Worm (Caenorhabditis elegans) whole organism, L3 larva: ENCODE data around the gene mrpl-21.

Experiments
- R02D3.7 ChIP-seq: fragments of 150-350 bp; optimal IDR thresholded peaks from 2 replicates; lab custom pipeline; 2014; ENCODE audit warnings: missing biosample characterization, missing genetic modification characterization
- ZK546.5 ChIP-seq: sonication (generic microtip); optimal IDR thresholded peaks from 2 replicates; lab custom pipeline; 2017; ENCODE audit warnings: missing biosample characterization, missing genetic modification characterization
- ama-1 ChIP-seq: fragments of 150-350 bp; optimal IDR thresholded peaks from 2 replicates; lab custom pipeline; 2018
- ceh-28 ChIP-seq: fragments of 150-350 bp; optimal IDR thresholded peaks from 2 replicates; lab custom pipeline; 2014; ENCODE audit warnings: missing biosample characterization, missing genetic modification reagents, missing genetic modification characterization
- ceh-82 ChIP-seq: fragments of 150-350 bp; optimal IDR thresholded peaks from 2 replicates; lab custom pipeline; 2014; ENCODE audit warnings: missing biosample characterization, missing genetic modification characterization
- egl-27 ChIP-seq: sonication (generic microtip); optimal IDR thresholded peaks from 4 replicates; lab custom pipeline; 2017; ENCODE audit warnings: missing biosample characterization, missing genetic modification reagents, missing genetic modification characterization
- egl-5 ChIP-seq: fragments of 150-350 bp; optimal IDR thresholded peaks from 2 replicates; lab custom pipeline; 2017; ENCODE audit warnings: missing biosample characterization, missing genetic modification reagents, missing genetic modification characterization, inconsistent platforms
- elt-1 ChIP-seq: fragments of 150-350 bp; optimal IDR thresholded peaks from 2 replicates; lab custom pipeline; 2014; ENCODE audit warnings: missing biosample characterization, missing genetic modification characterization
- elt-2 ChIP-seq: sonication (generic microtip); optimal IDR thresholded peaks from 2 replicates; lab custom pipeline; 2016; ENCODE audit warnings: missing genetic modification reagents, mild to moderate bottlenecking, missing genetic modification characterization, missing compliant biosample characterization
- elt-3 ChIP-seq, 3 experiments: fragments of 150-350 bp in 1 of 3; sonication (generic microtip) in 2 of 3; optimal IDR thresholded peaks; 2 replicates in 2 of 3; 4 replicates in 1 of 3; lab custom pipeline; 2014 to 2017; ENCODE audit warnings: missing biosample characterization in 3 of 3, missing genetic modification characterization in 3 of 3
- eor-1 ChIP-seq, 2 experiments: fragments of 150-350 bp; optimal IDR thresholded peaks; 2 replicates each; lab custom pipeline; 2014 to 2018; ENCODE audit warnings: missing biosample characterization in 2 of 2, missing genetic modification characterization in 2 of 2
- fkh-10 ChIP-seq: sonication (generic microtip); optimal IDR thresholded peaks from 2 replicates; lab custom pipeline; 2017; ENCODE audit warnings: missing biosample characterization, missing genetic modification reagents, missing genetic modification characterization
- fkh-2 ChIP-seq: fragments of 150-350 bp; optimal IDR thresholded peaks from 2 replicates; lab custom pipeline; 2014; ENCODE audit warnings: missing biosample characterization, missing genetic modification reagents, missing genetic modification characterization
- fos-1 ChIP-seq: fragments of 150-350 bp; optimal IDR thresholded peaks from 2 replicates; lab custom pipeline; 2014; ENCODE audit warnings: missing biosample characterization, missing genetic modification characterization
- hmg-11 ChIP-seq: sonication (generic microtip); optimal IDR thresholded peaks from 2 replicates; lab custom pipeline; 2016; ENCODE audit warnings: missing genetic modification characterization, missing compliant biosample characterization
- jun-1 ChIP-seq: fragments of 150-350 bp; optimal IDR thresholded peaks from 2 replicates; lab custom pipeline; 2014; ENCODE audit warnings: missing biosample characterization, missing genetic modification reagents, missing genetic modification characterization
- lin-15B ChIP-seq: fragments of 150-350 bp; optimal IDR thresholded peaks from 2 replicates; lab custom pipeline; 2014; ENCODE audit warnings: missing biosample characterization, missing genetic modification characterization
- lin-39 ChIP-seq: fragments of 150-350 bp; optimal IDR thresholded peaks from 2 replicates; lab custom pipeline; 2018; ENCODE audit warnings: missing biosample characterization, missing genetic modification reagents, missing genetic modification characterization
- lsy-12 ChIP-seq: sonication (generic microtip); optimal IDR thresholded peaks from 2 replicates; lab custom pipeline; 2016; ENCODE audit warnings: mild to moderate bottlenecking, missing genetic modification characterization, missing compliant biosample characterization
- mdl-1 ChIP-seq: fragments of 150-350 bp; optimal IDR thresholded peaks from 2 replicates; lab custom pipeline; 2014; ENCODE audit warnings: missing biosample characterization, missing genetic modification characterization
- nfya-1 ChIP-seq: sonication (generic microtip); optimal IDR thresholded peaks from 2 replicates; lab custom pipeline; 2017; ENCODE audit warnings: missing genetic modification characterization, mild to moderate bottlenecking, missing compliant biosample characterization, antibody characterized with exemption, moderate library complexity; ENCODE audit not compliant: insufficient read depth
- nhr-11 ChIP-seq: fragments of 150-350 bp; optimal IDR thresholded peaks from 2 replicates; lab custom pipeline; 2014; ENCODE audit warnings: missing biosample characterization, missing genetic modification characterization
- nhr-12 ChIP-seq: fragments of 150-350 bp; optimal IDR thresholded peaks from 2 replicates; lab custom pipeline; 2014; ENCODE audit warnings: missing biosample characterization, missing genetic modification characterization
- nhr-23 ChIP-seq: fragments of 150-350 bp; optimal IDR thresholded peaks from 2 replicates; lab custom pipeline; 2014; ENCODE audit warnings: missing biosample characterization, missing genetic modification reagents, missing genetic modification characterization
- nhr-237 ChIP-seq: fragments of 150-350 bp; optimal IDR thresholded peaks from 2 replicates; lab custom pipeline; 2014; ENCODE audit warnings: missing biosample characterization, missing genetic modification characterization
- nhr-25 ChIP-seq: sonication (generic microtip); optimal IDR thresholded peaks from 2 replicates; lab custom pipeline; 2017; ENCODE audit warnings: missing biosample characterization, missing genetic modification characterization
- nhr-28 ChIP-seq: fragments of 150-350 bp; optimal IDR thresholded peaks from 2 replicates; lab custom pipeline; 2014; ENCODE audit warnings: missing biosample characterization, missing genetic modification characterization
- nhr-43 ChIP-seq: sonication (generic microtip); optimal IDR thresholded peaks from 2 replicates; lab custom pipeline; 2016; ENCODE audit warnings: mild to moderate bottlenecking, missing genetic modification characterization, missing compliant biosample characterization; ENCODE audit not compliant: poor library complexity, severe bottlenecking
- nhr-67 ChIP-seq: fragments of 150-350 bp; optimal IDR thresholded peaks from 2 replicates; lab custom pipeline; 2014; ENCODE audit warnings: missing biosample characterization, missing genetic modification characterization
- nhr-77 ChIP-seq: fragments of 150-350 bp; optimal IDR thresholded peaks from 2 replicates; lab custom pipeline; 2014; ENCODE audit warnings: missing biosample characterization, missing genetic modification characterization
- pha-4 ChIP-seq: fragments of 150-350 bp; optimal IDR thresholded peaks from 2 replicates; lab custom pipeline; 2014; ENCODE audit warnings: missing biosample characterization, missing genetic modification reagents, missing genetic modification characterization
- pqm-1 ChIP-seq: fragments of 150-350 bp; optimal IDR thresholded peaks from 2 replicates; lab custom pipeline; 2017; ENCODE audit warnings: missing biosample characterization, missing genetic modification characterization, inconsistent platforms
- sea-2 ChIP-seq: fragments of 150-350 bp; sonication (generic microtip); optimal IDR thresholded peaks from 4 replicates; lab custom pipeline; 2014; ENCODE audit warnings: missing biosample characterization, missing genetic modification reagents, missing genetic modification characterization
- skn-1 ChIP-seq: fragments of 150-350 bp; optimal IDR thresholded peaks from 2 replicates; lab custom pipeline; 2014; ENCODE audit warnings: missing biosample characterization, missing genetic modification characterization
- snpc-4 ChIP-seq: fragments of 150-350 bp; optimal IDR thresholded peaks from 2 replicates; lab custom pipeline; 2014; ENCODE audit warnings: missing biosample characterization, missing genetic modification characterization
- tbx-2 ChIP-seq: sonication (generic microtip); optimal IDR thresholded peaks from 2 replicates; lab custom pipeline; 2016; ENCODE audit warnings: mild to moderate bottlenecking, missing genetic modification characterization, missing compliant biosample characterization
- unc-39 ChIP-seq: sonication (generic microtip); optimal IDR thresholded peaks from 4 replicates; lab custom pipeline; 2017; ENCODE audit warnings: missing biosample characterization, missing genetic modification characterization
- unc-62 ChIP-seq: fragments of 150-350 bp; sonication (generic microtip); optimal IDR thresholded peaks from 4 replicates; lab custom pipeline; 2014; ENCODE audit warnings: missing biosample characterization, missing genetic modification reagents, missing genetic modification characterization
- ztf-11 ChIP-seq: fragments of 150-350 bp; optimal IDR thresholded peaks from 2 replicates; lab custom pipeline; 2014; ENCODE audit warnings: missing biosample characterization, missing genetic modification characterization

The mrpl-21 gene

DNA sequence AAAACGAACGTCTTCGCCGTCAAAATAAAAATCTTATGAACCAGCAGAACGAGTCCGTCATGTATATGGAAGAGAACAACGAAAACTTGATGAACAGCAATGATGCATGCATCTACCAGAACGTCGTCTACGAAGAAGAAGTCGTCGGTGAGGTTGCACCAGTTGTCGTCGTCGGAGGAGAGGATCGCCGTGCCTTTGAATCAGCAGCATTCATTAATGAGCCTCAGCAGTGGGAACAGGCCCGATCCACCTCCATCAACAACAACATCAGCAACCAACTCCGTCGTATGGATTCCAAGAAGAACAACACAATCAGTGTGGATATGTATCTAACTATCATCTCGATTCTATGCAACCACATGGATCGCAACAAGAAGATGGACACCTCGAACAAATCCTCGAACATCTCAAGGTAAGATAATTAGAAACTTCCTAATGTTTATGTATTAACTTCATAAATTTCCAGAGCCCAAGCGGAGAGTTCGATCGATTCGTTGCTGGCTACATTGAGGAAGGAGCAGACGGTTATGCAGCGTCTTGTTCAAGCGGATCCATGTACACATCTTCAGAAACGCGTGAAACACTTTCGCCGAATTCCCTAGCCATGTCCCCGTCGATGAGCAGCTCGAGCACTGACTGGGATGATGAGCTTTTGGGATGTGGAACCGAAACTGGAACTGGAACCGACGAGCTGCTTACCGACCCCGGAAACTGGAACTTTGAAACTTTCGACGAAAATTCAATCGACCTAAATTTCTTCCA is 48.8 kb downstream of the mrpl-21 start:
- TF ChIP-seq skn-1 (tag; lab: Kevin White, UChicago) (no peak), ZK546.5 (tag; lab: Kevin White, UChicago) (no peak), hmg-11 (no peak), ceh-82 (tag; lab: Kevin White, UChicago) (no peak), nhr-12 (tag; lab: Kevin White, UChicago) (no peak), lin-15B (tag; lab: Kevin White, UChicago) (no peak), fkh-10 (GFP tag; lab: Kevin White, UChicago) (no peak), pqm-1 (tag; lab: Kevin White, UChicago) (no peak), tbx-2 (tag; lab: Kevin White, UChicago) (no peak), nhr-23 (peak; percentile 1), ama-1 (lab: Kevin White, UChicago) (peak; percentile 52), nhr-77 (tag; lab: Kevin White, UChicago) (no peak)

DNA sequence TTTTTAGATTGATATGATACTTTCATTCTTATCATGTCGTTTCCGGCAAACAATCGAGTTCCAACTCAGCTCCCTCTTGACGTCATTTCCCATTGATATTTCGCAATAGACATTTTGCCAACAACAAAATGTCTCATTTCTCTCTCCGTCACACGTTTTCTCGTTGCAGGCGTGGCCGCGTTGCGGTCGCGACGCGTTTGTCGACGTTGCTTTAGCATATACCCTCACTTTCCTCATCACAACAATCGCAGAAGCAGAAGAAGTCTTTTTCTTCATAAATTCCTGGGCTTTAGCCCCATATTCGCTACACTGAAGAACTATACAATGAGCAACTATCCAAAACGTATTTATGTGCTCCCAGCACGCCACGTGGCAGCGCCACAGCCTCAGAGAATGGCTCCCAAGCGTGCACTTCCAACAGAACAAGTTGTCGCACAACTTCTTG is 49.7 kb downstream of the mrpl-21 start, which contains the start of gene xbp-1:
Gene xbp-1, plus strand, starts transcription at position 151 of the 445 bp plus-strand sequence.
- TF ChIP-seq nhr-25 (tag; lab: Kevin White, UChicago) (peak; percentile 94), elt-2 (tag; lab: Kevin White, UChicago) (peak; percentile 98), snpc-4 (peak; percentile 76), pha-4 (tag; lab: Kevin White, UChicago) (peak; percentile 95), jun-1 (tag; lab: Kevin White, UChicago) (peak; percentile 96), nhr-23 (peak; percentile 89), nhr-12 (tag; lab: Kevin White, UChicago) (no peak), mdl-1 (peak; percentile 55), pqm-1 (tag; lab: Kevin White, UChicago) (peak; percentile 97), nhr-43 (tag; lab: Kevin White, UChicago) (peak; percentile 39), eor-1 (tag; optimal IDR thresholded peaks at IDR 0.05; lab: Kevin White, UChicago) (no peak), ceh-82 (tag; lab: Kevin White, UChicago) (peak; percentile 45), nfya-1 (tag; lab: Kevin White, UChicago) (peak; percentile 94), lin-39 (peak; percentile 94), fos-1 (peak; percentile 85), ceh-28 (tag; lab: Kevin White, UChicago) (peak; percentile 75), sea-2 (peak; percentile 75), lin-15B (tag; lab: Kevin White, UChicago) (peak; percentile 84), skn-1 (tag; lab: Kevin White, UChicago) (peak; percentile 88), nhr-237 (tag; lab: Kevin White, UChicago) (no peak), nhr-11 (tag; lab: Kevin White, UChicago) (peak; percentile 73), R02D3.7 (tag; lab: Kevin White, UChicago) (peak; percentile 64), fkh-10 (GFP tag; lab: Kevin White, UChicago) (peak; percentile 66), unc-39 (tag; lab: Kevin White, UChicago) (no peak), ztf-11 (tag; lab: Kevin White, UChicago) (no peak), hmg-11 (peak; percentile 80), elt-1 (no peak), egl-27 (tag; lab: Kevin White, UChicago) (peak; percentile 86), egl-5 (tag; lab: Kevin White, UChicago) (peak; percentile 90), tbx-2 (tag; lab: Kevin White, UChicago) (peak; percentile 16), nhr-28 (no peak), nhr-67 (tag; lab: Kevin White, UChicago) (no peak), elt-3 (tag; optimal IDR thresholded peaks at IDR 0.05; lab: Kevin White, UChicago) (peak in 2 of 3 experiments; percentile 35 to 41), unc-62 (GFP tag; lab: Kevin White, UChicago) (peak; percentile 30), ama-1 (lab: Kevin White, UChicago) (peak; percentile 88), lsy-12 (peak; percentile 81), fkh-2 (tag; lab: Kevin White, UChicago) (no peak)
